Worm (Caenorhabditis elegans) whole organism, early embryonic: ENCODE measurements around the gene gtf-2A2.

Experiments
- F13C5.2 ChIP-seq: sonication (generic microtip); optimal IDR thresholded peaks from 2 replicates; lab custom pipeline; 2017; ENCODE audit warnings: mild to moderate bottlenecking, missing genetic modification characterization, inconsistent platforms, missing compliant biosample characterization
- aly-1 ChIP-seq: sonication (generic microtip); optimal IDR thresholded peaks from 2 replicates; lab custom pipeline; 2016; ENCODE audit warnings: missing genetic modification characterization, missing compliant biosample characterization
- ama-1 ChIP-seq: fragments of 150-350 bp; optimal IDR thresholded peaks from 2 replicates; lab custom pipeline; 2014
- ets-7 ChIP-seq: sonication (generic microtip); optimal IDR thresholded peaks from 2 replicates; lab custom pipeline; 2016; ENCODE audit warnings: missing genotype, missing genetic modification characterization, missing compliant biosample characterization
- flt-1 ChIP-seq: fragments of 200-800 bp; sonication (Bioruptor generic); IDR thresholded peaks from 2 replicates; pipeline ENCODE4 v1.3.6; 2022; ENCODE audit warnings: missing genetic modification characterization, missing compliant biosample characterization
- hmbx-1 ChIP-seq: sonication (generic microtip); optimal IDR thresholded peaks from 2 replicates; lab custom pipeline; 2016; ENCODE audit warnings: mild to moderate bottlenecking, missing genetic modification characterization, missing compliant biosample characterization
- hmg-4 ChIP-seq: fragments of 200-800 bp; sonication (Bioruptor generic); optimal IDR thresholded peaks from 2 replicates; lab custom pipeline; 2018; ENCODE audit warnings: mild to moderate bottlenecking, missing genetic modification characterization, missing compliant biosample characterization
- scrt-1 ChIP-seq: fragments of 200-800 bp; sonication (Bioruptor generic); IDR thresholded peaks from 2 replicates; pipeline ENCODE4 v1.3.6; 2022; ENCODE audit warnings: missing genetic modification characterization, missing compliant biosample characterization
- tra-4 ChIP-seq: sonication (generic microtip); optimal IDR thresholded peaks from 2 replicates; lab custom pipeline; 2017; ENCODE audit warnings: missing genetic modification characterization, missing compliant biosample characterization

DNA sequence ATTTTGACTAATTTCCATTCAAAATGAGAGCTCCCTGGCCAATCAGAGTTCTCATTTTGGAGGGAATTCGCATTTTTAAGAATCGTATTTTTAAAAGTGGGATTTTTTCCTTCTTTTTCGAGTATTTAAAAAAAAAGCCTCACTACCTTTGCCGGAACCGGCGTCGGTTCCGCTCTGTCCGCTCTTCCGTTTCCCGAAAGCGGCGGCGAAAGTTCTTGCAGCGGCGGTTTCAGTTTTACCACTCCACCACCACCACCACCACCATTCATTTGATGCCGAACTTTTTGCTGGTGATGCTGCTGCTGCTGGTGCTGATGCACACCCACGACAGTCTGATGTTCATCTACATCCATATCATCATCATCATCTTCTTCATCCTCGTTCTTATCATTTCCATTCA, 22.5 kb upstream of the gtf-2A2 start:
- TF ChIP-seq ama-1 (no peak), F13C5.2 (no peak), hmbx-1 (no peak), hmg-4 (GFP tag; lab: Kevin White, UChicago) (no peak), aly-1 (tag; lab: Kevin White, UChicago) (no peak), tra-4 (tag; lab: Kevin White, UChicago) (no peak), flt-1 (GFP tag; lab: Robert Waterston, UW) (0 out of 2 replicates have a peak, but pooled peaks have one; percentile 6), scrt-1 (GFP tag; lab: Robert Waterston, UW) (no peak), ets-7 (no peak)
